Worm (Caenorhabditis elegans): Measurements from ENCODE around the gene sre-51.

DNA sequence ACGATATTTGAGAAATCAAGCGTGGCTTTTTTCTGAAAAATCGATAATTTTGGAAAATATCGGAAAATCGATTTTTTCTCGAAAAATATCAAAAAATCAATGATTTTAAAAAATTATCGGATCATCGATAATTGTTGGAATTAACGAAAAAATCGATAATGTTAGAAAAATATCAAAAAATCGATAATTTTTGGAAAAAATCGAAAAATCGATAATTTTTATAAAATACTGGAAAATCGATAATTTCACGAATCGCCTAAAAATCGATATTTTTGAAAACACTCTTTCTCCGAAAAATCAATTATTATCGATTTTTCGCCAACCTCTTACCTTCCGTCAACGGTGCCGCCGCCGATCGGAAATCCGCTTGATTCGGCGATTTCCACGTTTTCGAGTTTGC lies 10.4 kb upstream of the sre-51 start:
- TF ChIP-seq ama-1 (optimal IDR thresholded peaks at IDR 0.05): no peak
- TF ChIP-seq pes-1 (GFP tag; IDR thresholded peaks at IDR 0.05): no peak
- TF ChIP-seq flt-1 (GFP tag; IDR thresholded peaks at IDR 0.05): no peak
- no peak for TF ChIP-seq hmg-4 (GFP tag; optimal IDR thresholded peaks at IDR 0.05)
- no peak for TF ChIP-seq F13C5.2 (tag; optimal IDR thresholded peaks at IDR 0.05)
- no peak for TF ChIP-seq ceh-13 (GFP tag; optimal IDR thresholded peaks at IDR 0.05)
- TF ChIP-seq hnd-1 (tag; optimal IDR thresholded peaks at IDR 0.05): no peak
- TF ChIP-seq B0310.2 (tag; optimal IDR thresholded peaks at IDR 0.05): no peak
- TF ChIP-seq hmbx-1 (tag; optimal IDR thresholded peaks at IDR 0.05): no peak
- no peak for TF ChIP-seq tbx-11 (GFP tag; IDR thresholded peaks at IDR 0.05)
- TF ChIP-seq ceh-36 (tag; optimal IDR thresholded peaks at IDR 0.05): no peak
- no peak for TF ChIP-seq tra-4 (tag; optimal IDR thresholded peaks at IDR 0.05)
- TF ChIP-seq scrt-1 (GFP tag; IDR thresholded peaks at IDR 0.05): no peak
- no peak for TF ChIP-seq ets-7 (tag; optimal IDR thresholded peaks at IDR 0.05)

All from whole organism, early embryonic.